Worm (Caenorhabditis elegans) whole organism, L2 larva: ENCODE results near the gene F15E6.4.
A peak's percentile ranks its signal among the peaks of the same experiment; 100 is the strongest.

Experiments used
- C34F6.9 ChIP-seq: fragments of 150-350 bp; optimal IDR thresholded peaks from 2 replicates; lab custom pipeline; 2014; ENCODE audit warnings: missing biosample characterization, missing genetic modification characterization
- F13H6.1 ChIP-seq: sonication (generic microtip); optimal IDR thresholded peaks from 2 replicates; lab custom pipeline; 2016; ENCODE audit warnings: missing genetic modification characterization, missing compliant biosample characterization
- Y55F3AM.14 ChIP-seq: fragments of 200-800 bp; sonication (Bioruptor generic); optimal IDR thresholded peaks from 2 replicates; lab custom pipeline; 2018; ENCODE audit warnings: mild to moderate bottlenecking, missing genetic modification characterization, missing compliant biosample characterization
- ZK546.5 ChIP-seq: sonication (generic microtip); optimal IDR thresholded peaks from 2 replicates; lab custom pipeline; 2017; ENCODE audit warnings: missing biosample characterization, missing genetic modification characterization
- alr-1 ChIP-seq: fragments of 150-350 bp; optimal IDR thresholded peaks from 2 replicates; lab custom pipeline; 2014; ENCODE audit warnings: missing biosample characterization, missing genetic modification characterization
- aly-2 ChIP-seq: fragments of 150-350 bp; optimal IDR thresholded peaks from 2 replicates; lab custom pipeline; 2014; ENCODE audit warnings: missing biosample characterization, missing genetic modification characterization
- ama-1 ChIP-seq: fragments of 150-350 bp; optimal IDR thresholded peaks from 2 replicates; lab custom pipeline; 2018; ENCODE audit warnings: inconsistent platforms
- blmp-1 ChIP-seq: sonication (generic microtip); optimal IDR thresholded peaks from 2 replicates; lab custom pipeline; 2017; ENCODE audit warnings: missing genetic modification characterization, mild to moderate bottlenecking, missing compliant biosample characterization, antibody characterized with exemption, moderate library complexity; ENCODE audit not compliant: insufficient read depth
- ceh-16 ChIP-seq: fragments of 150-350 bp; optimal IDR thresholded peaks from 2 replicates; lab custom pipeline; 2014; ENCODE audit warnings: missing biosample characterization, missing genetic modification characterization
- ceh-82 ChIP-seq: fragments of 150-350 bp; optimal IDR thresholded peaks from 2 replicates; lab custom pipeline; 2014; ENCODE audit warnings: missing biosample characterization, missing genetic modification characterization
- crh-2 ChIP-seq: sonication (generic microtip); optimal IDR thresholded peaks from 2 replicates; lab custom pipeline; 2017; ENCODE audit warnings: missing biosample characterization, missing genetic modification characterization
- egl-27 ChIP-seq: sonication (generic microtip); optimal IDR thresholded peaks from 3 replicates; lab custom pipeline; 2017; ENCODE audit warnings: missing biosample characterization, missing genetic modification reagents, missing genetic modification characterization
- elt-1 ChIP-seq: fragments of 150-350 bp; optimal IDR thresholded peaks from 2 replicates; lab custom pipeline; 2014; ENCODE audit warnings: missing biosample characterization, missing genetic modification characterization
- elt-3 ChIP-seq: sonication (generic microtip); optimal IDR thresholded peaks from 2 replicates; lab custom pipeline; 2017; ENCODE audit warnings: missing biosample characterization, missing genetic modification characterization
- fos-1 ChIP-seq: fragments of 150-350 bp; optimal IDR thresholded peaks from 2 replicates; lab custom pipeline; 2014; ENCODE audit warnings: missing biosample characterization, missing genetic modification characterization
- gmeb-1 ChIP-seq: fragments of 150-350 bp; optimal IDR thresholded peaks from 2 replicates; lab custom pipeline; 2014; ENCODE audit warnings: missing biosample characterization, missing genetic modification characterization
- lin-11 ChIP-seq: fragments of 150-350 bp; sonication (generic microtip); optimal IDR thresholded peaks from 2 replicates; lab custom pipeline; 2014; ENCODE audit warnings: missing biosample characterization, missing genetic modification characterization, inconsistent platforms, mixed read lengths
- lin-13 ChIP-seq: fragments of 150-350 bp; optimal IDR thresholded peaks from 2 replicates; lab custom pipeline; 2014; ENCODE audit warnings: missing biosample characterization, missing genetic modification reagents, missing genetic modification characterization
- lin-39 ChIP-seq: fragments of 150-350 bp; optimal IDR thresholded peaks from 2 replicates; lab custom pipeline; 2014; ENCODE audit warnings: missing biosample characterization, missing genetic modification reagents, missing genetic modification characterization
- lsy-2 ChIP-seq, 2 experiments: fragments of 150-350 bp in 1 of 2; sonication (generic microtip) in 1 of 2; optimal IDR thresholded peaks; 2 replicates each; lab custom pipeline; 2014 to 2017; ENCODE audit warnings: missing biosample characterization in 2 of 2, missing genetic modification characterization in 2 of 2
- mbf-1 ChIP-seq: sonication (generic microtip); optimal IDR thresholded peaks from 2 replicates; lab custom pipeline; 2017; ENCODE audit warnings: missing biosample characterization, missing genetic modification characterization
- nhr-10 ChIP-seq: sonication (generic microtip); optimal IDR thresholded peaks from 2 replicates; lab custom pipeline; 2017; ENCODE audit warnings: missing biosample characterization, missing genetic modification characterization
- nhr-11 ChIP-seq: fragments of 150-350 bp; optimal IDR thresholded peaks from 2 replicates; lab custom pipeline; 2014; ENCODE audit warnings: missing biosample characterization, missing genetic modification characterization
- nhr-12 ChIP-seq: fragments of 150-350 bp; optimal IDR thresholded peaks from 2 replicates; lab custom pipeline; 2014; ENCODE audit warnings: missing biosample characterization, missing genetic modification characterization
- nhr-129 ChIP-seq: fragments of 150-350 bp; optimal IDR thresholded peaks from 2 replicates; lab custom pipeline; 2014; ENCODE audit warnings: missing biosample characterization, missing genetic modification characterization
- nhr-21 ChIP-seq: fragments of 150-350 bp; optimal IDR thresholded peaks from 2 replicates; lab custom pipeline; 2014; ENCODE audit warnings: missing biosample characterization, missing genetic modification characterization
- nhr-23 ChIP-seq: fragments of 150-350 bp; optimal IDR thresholded peaks from 2 replicates; lab custom pipeline; 2014; ENCODE audit warnings: missing biosample characterization, missing genetic modification reagents, missing genetic modification characterization
- nhr-237 ChIP-seq: fragments of 150-350 bp; optimal IDR thresholded peaks from 2 replicates; lab custom pipeline; 2014; ENCODE audit warnings: missing biosample characterization, missing genetic modification characterization
- nhr-25 ChIP-seq: fragments of 150-350 bp; sonication (generic microtip); optimal IDR thresholded peaks from 3 replicates; lab custom pipeline; 2014; ENCODE audit warnings: missing biosample characterization, missing genetic modification characterization
- nhr-6 ChIP-seq: fragments of 150-350 bp; optimal IDR thresholded peaks from 2 replicates; lab custom pipeline; 2014; ENCODE audit warnings: missing biosample characterization, missing genetic modification characterization
- nhr-77 ChIP-seq: fragments of 150-350 bp; optimal IDR thresholded peaks from 2 replicates; lab custom pipeline; 2014; ENCODE audit warnings: missing biosample characterization, missing genetic modification characterization
- peb-1 ChIP-seq: fragments of 150-350 bp; optimal IDR thresholded peaks from 2 replicates; lab custom pipeline; 2014; ENCODE audit warnings: missing biosample characterization, missing genetic modification characterization
- sem-4 ChIP-seq: fragments of 150-350 bp; optimal IDR thresholded peaks from 2 replicates; lab custom pipeline; 2014; ENCODE audit warnings: missing biosample characterization, missing genetic modification reagents, missing genetic modification characterization
- skn-1 ChIP-seq: sonication (generic microtip); optimal IDR thresholded peaks from 2 replicates; lab custom pipeline; 2017; ENCODE audit warnings: missing biosample characterization, missing genetic modification characterization
- sma-3 ChIP-seq: sonication (generic microtip); optimal IDR thresholded peaks from 2 replicates; lab custom pipeline; 2016; ENCODE audit warnings: missing genetic modification reagents, missing genetic modification characterization, missing compliant biosample characterization
- sma-9 ChIP-seq, 2 experiments: fragments of 150-350 bp in 1 of 2; sonication (generic microtip) in 1 of 2; optimal IDR thresholded peaks; 2 replicates each; lab custom pipeline; 2014 to 2016; ENCODE audit warnings: missing genetic modification characterization in 2 of 2, mild to moderate bottlenecking in 1 of 2, missing biosample characterization in 1 of 2, missing compliant biosample characterization in 1 of 2, missing genetic modification reagents in 1 of 2, moderate library complexity in 1 of 2
- snpc-4 ChIP-seq: fragments of 150-350 bp; optimal IDR thresholded peaks from 2 replicates; lab custom pipeline; 2014; ENCODE audit warnings: missing biosample characterization, missing genetic modification characterization
- unc-55 ChIP-seq: fragments of 150-350 bp; sonication (generic microtip); optimal IDR thresholded peaks from 3 replicates; lab custom pipeline; 2014; ENCODE audit warnings: missing biosample characterization, missing genetic modification reagents, missing genetic modification characterization
- unc-62 ChIP-seq: fragments of 150-350 bp; optimal IDR thresholded peaks from 2 replicates; lab custom pipeline; 2014; ENCODE audit warnings: missing biosample characterization, missing genetic modification reagents, missing genetic modification characterization
- zag-1 ChIP-seq: fragments of 150-350 bp; optimal IDR thresholded peaks from 2 replicates; lab custom pipeline; 2014; ENCODE audit warnings: missing biosample characterization, missing genetic modification characterization
- ztf-11 ChIP-seq: sonication (generic microtip); optimal IDR thresholded peaks from 2 replicates; lab custom pipeline; 2017; ENCODE audit warnings: missing biosample characterization, missing genetic modification characterization
- ztf-4 ChIP-seq: fragments of 150-350 bp; optimal IDR thresholded peaks from 2 replicates; lab custom pipeline; 2014; ENCODE audit warnings: missing biosample characterization, missing genetic modification characterization

Gene F15E6.4

DNA sequence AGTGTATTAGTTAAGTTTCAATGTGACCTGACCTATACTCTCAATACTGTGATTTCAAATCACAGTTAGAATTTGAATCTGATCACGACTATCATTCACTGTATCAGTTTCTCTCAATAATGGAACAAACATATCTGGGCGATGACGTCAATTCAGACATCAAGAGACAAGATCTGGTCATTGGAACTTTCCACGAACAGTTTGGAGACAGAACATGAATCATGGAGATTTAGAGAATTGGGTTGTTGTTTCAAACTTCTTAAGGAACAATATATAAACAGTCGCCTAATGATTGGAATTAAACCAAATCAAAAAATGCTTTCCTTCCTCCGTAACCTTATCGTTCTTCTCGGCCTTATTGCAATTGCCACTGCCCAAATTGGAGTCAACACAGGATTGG is at the start of gene F15E6.4:
F15E6.4 (plus strand) TSS at position 301 of the 400 bp plus-strand sequence.
- TF ChIP-seq mbf-1 (tag; lab: Kevin White, UChicago): no peak
- no peak for TF ChIP-seq ceh-82
- TF ChIP-seq gmeb-1 (tag; lab: Kevin White, UChicago): no peak
- no peak for TF ChIP-seq sma-3
- TF ChIP-seq blmp-1: no peak
- no peak for TF ChIP-seq unc-62
- TF ChIP-seq ceh-16 (tag; lab: Kevin White, UChicago): no peak

DNA sequence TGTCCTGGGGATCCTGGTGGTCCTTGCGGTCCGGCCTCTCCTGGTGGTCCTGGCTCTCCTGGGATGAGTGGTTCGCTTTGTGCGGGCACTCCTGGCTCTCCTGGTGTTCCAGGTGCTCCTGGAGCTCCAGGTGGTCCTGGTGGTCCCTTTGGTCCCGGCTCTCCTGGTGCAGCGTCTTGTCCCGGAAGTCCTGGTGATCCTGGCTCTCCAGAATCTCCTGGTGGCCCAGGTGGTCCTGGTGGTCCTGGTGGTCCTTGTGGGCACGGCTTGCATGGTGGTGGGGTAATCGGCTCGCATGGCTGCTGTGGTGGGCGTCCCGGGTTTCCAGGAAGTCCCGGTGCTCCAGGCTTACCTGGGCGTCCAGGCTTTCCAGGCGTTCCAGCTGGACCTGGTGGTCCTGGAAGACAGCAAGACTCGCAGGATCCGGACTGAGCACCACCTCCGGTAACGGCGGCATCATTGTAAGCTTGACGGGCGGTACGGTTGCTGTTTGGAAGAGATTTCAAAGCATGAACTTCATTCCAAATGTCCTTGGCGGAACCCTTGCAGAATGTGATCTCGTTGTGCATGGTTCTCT is 47.4 kb upstream of the F15E6.4 start:
- TF ChIP-seq nhr-21 (no peak), elt-1 (no peak)

DNA sequence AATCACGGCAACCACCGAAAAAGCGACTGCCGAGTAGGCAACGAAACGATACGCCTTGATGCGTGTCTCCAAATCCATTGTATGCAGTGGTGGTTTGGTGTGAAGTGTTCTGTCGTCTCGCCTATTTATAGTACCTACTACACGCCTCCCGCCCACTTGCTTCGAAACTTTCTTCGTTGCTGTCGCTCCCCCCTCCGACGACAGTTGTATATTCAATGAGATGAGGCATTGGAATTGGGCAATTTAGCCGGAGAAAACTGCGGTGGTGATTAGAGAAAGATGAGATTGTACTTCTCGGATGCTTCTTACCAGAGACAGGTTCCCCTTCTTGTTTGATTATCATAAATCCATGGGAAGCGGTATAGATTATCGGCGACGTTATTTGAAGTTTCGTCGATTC is 46.8 kb upstream of the F15E6.4 start, which contains the start of gene col-34:
col-34 (minus strand) TSS at position 101 of the 400 bp plus-strand sequence.
- TF ChIP-seq ztf-4 (tag; lab: Kevin White, UChicago) (no peak), nhr-10 (tag; lab: Kevin White, UChicago) (no peak)
- TF ChIP-seq, all 48 proteins: peak for 0

DNA sequence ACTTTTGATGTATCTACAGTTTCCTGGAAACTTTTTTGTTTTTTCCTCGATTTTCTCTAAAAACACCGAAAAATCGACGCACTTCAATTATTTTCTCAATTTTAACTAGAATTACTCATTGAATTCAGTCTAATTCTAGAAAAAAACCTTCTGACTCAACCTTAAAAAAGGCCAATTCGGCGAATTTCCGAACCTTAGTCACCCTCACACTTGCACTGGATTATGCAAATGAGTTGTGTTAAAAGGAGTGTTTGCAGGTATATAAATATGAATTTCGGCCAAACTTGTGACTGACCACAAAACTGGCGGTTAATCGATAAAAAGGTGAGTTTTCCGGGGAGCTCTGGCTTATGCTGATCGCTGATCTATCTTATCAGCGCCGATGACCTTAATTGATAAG is 44.8 kb upstream of the F15E6.4 start, which contains the start of gene ttr-20:
ttr-20 (plus strand) TSS at position 301 of the 400 bp plus-strand sequence.
- no peak for TF ChIP-seq nhr-23
- TF ChIP-seq elt-3 (tag; lab: Kevin White, UChicago): no peak
- TF ChIP-seq egl-27 (tag; lab: Kevin White, UChicago): no peak
- TF ChIP-seq ztf-11 (tag; lab: Kevin White, UChicago): no peak
- no peak for TF ChIP-seq nhr-25 (tag; lab: Kevin White, UChicago)
- TF ChIP-seq fos-1: no peak
- no peak for TF ChIP-seq blmp-1
- TF ChIP-seq ztf-4 (tag; lab: Kevin White, UChicago): no peak
- no peak for TF ChIP-seq nhr-11 (tag; lab: Kevin White, UChicago)
- TF ChIP-seq ceh-82: no peak
- TF ChIP-seq unc-55 (GFP tag; lab: Kevin White, UChicago): no peak
- no peak for TF ChIP-seq nhr-77 (tag; lab: Kevin White, UChicago)
- no peak for TF ChIP-seq skn-1 (tag; lab: Kevin White, UChicago)
- TF ChIP-seq elt-1: no peak
- TF ChIP-seq zag-1 (tag; lab: Kevin White, UChicago): no peak
- no peak for TF ChIP-seq crh-2 (tag; lab: Kevin White, UChicago)
- TF ChIP-seq lin-11 (tag; lab: Kevin White, UChicago): no peak

DNA sequence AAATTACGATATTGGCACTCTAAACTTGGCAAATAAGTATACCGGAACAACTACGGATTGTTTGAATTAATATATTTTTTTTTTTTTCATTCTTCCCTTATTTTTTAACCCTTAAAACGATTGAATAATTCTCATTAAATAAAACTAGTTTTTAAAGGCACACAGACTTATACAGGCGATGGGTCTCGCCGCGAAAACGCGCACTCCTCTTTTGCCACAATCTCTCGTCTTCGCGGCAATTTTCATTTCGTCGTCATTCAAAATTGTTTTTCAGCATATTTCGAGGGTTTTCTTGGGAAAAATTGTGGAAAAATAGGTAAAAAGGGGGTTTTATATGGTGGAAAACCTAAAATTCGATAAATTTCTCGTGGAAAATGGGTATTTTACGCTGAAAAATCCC is 43.9 kb upstream of the F15E6.4 start:
- no peak for TF ChIP-seq ceh-16 (tag; lab: Kevin White, UChicago)
- TF ChIP-seq nhr-23: no peak
- no peak for TF ChIP-seq ZK546.5 (tag; lab: Kevin White, UChicago)
- no peak for TF ChIP-seq nhr-6 (tag; lab: Kevin White, UChicago)
- peak; percentile 42 for TF ChIP-seq snpc-4
- no peak for TF ChIP-seq fos-1
- no peak for TF ChIP-seq nhr-237 (tag; lab: Kevin White, UChicago)
- no peak for TF ChIP-seq mbf-1 (tag; lab: Kevin White, UChicago)
- no peak for TF ChIP-seq elt-1
- TF ChIP-seq blmp-1: no peak
- no peak for TF ChIP-seq zag-1 (tag; lab: Kevin White, UChicago)
- peak; percentile 65 for TF ChIP-seq gmeb-1 (tag; lab: Kevin White, UChicago)
- TF ChIP-seq unc-55 (GFP tag; lab: Kevin White, UChicago): peak; percentile 78
- TF ChIP-seq nhr-10 (tag; lab: Kevin White, UChicago): no peak
- TF ChIP-seq nhr-77 (tag; lab: Kevin White, UChicago): no peak
- peak; percentile 20 for TF ChIP-seq sma-3
- TF ChIP-seq nhr-12 (tag; lab: Kevin White, UChicago): no peak
- peak; percentile 40 for TF ChIP-seq nhr-21
- TF ChIP-seq lsy-2 (tag; optimal IDR thresholded peaks at IDR 0.05; lab: Kevin White, UChicago): peak; percentile 39 to 85
- TF ChIP-seq nhr-129 (tag; lab: Kevin White, UChicago): no peak
- no peak for TF ChIP-seq ama-1 (lab: Kevin White, UChicago)
- TF ChIP-seq C34F6.9 (tag; lab: Kevin White, UChicago): peak; percentile 51
- peak; percentile 19 for TF ChIP-seq lin-11 (tag; lab: Kevin White, UChicago)
- peak; percentile 33 for TF ChIP-seq nhr-25 (tag; lab: Kevin White, UChicago)
- TF ChIP-seq sem-4 (tag; lab: Kevin White, UChicago): no peak
- TF ChIP-seq ceh-82: no peak
- no peak for TF ChIP-seq aly-2 (tag; lab: Kevin White, UChicago)
- TF ChIP-seq sma-9 (GFP tag; optimal IDR thresholded peaks at IDR 0.05; lab: Kevin White, UChicago): peak; percentile 66
- TF ChIP-seq sma-9 (tag; optimal IDR thresholded peaks at IDR 0.05; lab: Kevin White, UChicago): no peak
- peak; percentile 11 for TF ChIP-seq crh-2 (tag; lab: Kevin White, UChicago)
- no peak for TF ChIP-seq Y55F3AM.14 (GFP tag; lab: Kevin White, UChicago)
- TF ChIP-seq ztf-4 (tag; lab: Kevin White, UChicago): no peak
- peak; percentile 35 for TF ChIP-seq lin-13
- TF ChIP-seq alr-1: no peak
- no peak for TF ChIP-seq peb-1 (tag; lab: Kevin White, UChicago)
- TF ChIP-seq lin-39 (tag; lab: Kevin White, UChicago): no peak
- peak; percentile 20 for TF ChIP-seq F13H6.1
